Fruit fly (Drosophila melanogaster): ENCODE results near the gene CG17271.
A peak's percentile ranks its signal among the peaks of the same experiment; 100 is the strongest.

The CG17271 gene

dm6 chr3R:20829416-20830131 is 7.9 kb upstream of the CG17271 start (continued):
- no peak for TF ChIP-seq onecut (GFP tag; IDR thresholded peaks at IDR 0.05)
- TF ChIP-seq pfk (GFP tag; optimal IDR thresholded peaks at IDR 0.05), result no peak
- no peak for TF ChIP-seq bsh (GFP tag; optimal IDR thresholded peaks at IDR 0.05)
- no peak for TF ChIP-seq kah (GFP tag; optimal IDR thresholded peaks at IDR 0.05)
- TF ChIP-seq CG17359 (tag; optimal IDR thresholded peaks at IDR 0.05), result no peak
- TF ChIP-seq so (GFP tag; IDR thresholded peaks at IDR 0.05), result peak; percentile 41; the same call in 1 of the 3 replicates
- no peak for TF ChIP-seq Ets65A (GFP tag)
- TF ChIP-seq CG7357 (GFP tag; IDR thresholded peaks at IDR 0.05), result no peak
- TF ChIP-seq CG31224 (GFP tag; IDR thresholded peaks at IDR 0.05), result peak; percentile 36
- TF ChIP-seq Rfx (GFP tag; IDR thresholded peaks at IDR 0.05), result peak; percentile 78
- TF ChIP-seq ro (GFP tag; IDR thresholded peaks at IDR 0.05), result no peak
- TF ChIP-seq CG13123 (GFP tag; optimal IDR thresholded peaks at IDR 0.05), result no peak
- TF ChIP-seq zfh1 (GFP tag; IDR thresholded peaks at IDR 0.05), result 0 out of 3 replicates have a peak, but pooled peaks have one; percentile 14
- no peak for TF ChIP-seq gsb-n (tag; optimal IDR thresholded peaks at IDR 0.05)
- TF ChIP-seq Hr39 (optimal IDR thresholded peaks at IDR 0.05), result no peak
- TF ChIP-seq zen2 (GFP tag; IDR thresholded peaks at IDR 0.05; ENCODE audit: partially characterized antibody), result no peak
- no peak for TF ChIP-seq CG5953 (GFP tag; IDR thresholded peaks at IDR 0.05)
- TF ChIP-seq CG8765 (GFP tag; IDR thresholded peaks at IDR 0.05), result no peak
- TF ChIP-seq Aef1 (GFP tag; IDR thresholded peaks at IDR 0.05), result no peak
- TF ChIP-seq inv (GFP tag; IDR thresholded peaks at IDR 0.05; ENCODE audit: partially characterized antibody), result no peak
- TF ChIP-seq CG15011 (GFP tag; optimal IDR thresholded peaks at IDR 0.05), result no peak
- 0 out of 2 replicates have a peak, but pooled peaks have one; percentile 37 for TF ChIP-seq hbn (GFP tag; IDR thresholded peaks at IDR 0.05; ENCODE audit: partially characterized antibody)
- TF ChIP-seq CG17912 (GFP tag; optimal IDR thresholded peaks at IDR 0.05), result no peak
- peak; percentile 5; the same call in 1 of the 3 replicates for TF ChIP-seq CG6791 (GFP tag; IDR thresholded peaks at IDR 0.05; ENCODE audit: partially characterized antibody)
- no peak for TF ChIP-seq CG10654 (GFP tag; optimal IDR thresholded peaks at IDR 0.05)
- no peak for TF ChIP-seq Stat92E (GFP tag; optimal IDR thresholded peaks at IDR 0.05)
- no peak for TF ChIP-seq fd3F (GFP tag; optimal IDR thresholded peaks at IDR 0.05)
- TF ChIP-seq CG7745 (tag; optimal IDR thresholded peaks at IDR 0.05), result no peak
- peak; percentile 17; the same call in 1 of the 2 replicates for TF ChIP-seq peb (GFP tag; IDR thresholded peaks at IDR 0.05)
- no peak for TF ChIP-seq wor (GFP tag; IDR thresholded peaks at IDR 0.05)
- no peak for TF ChIP-seq CG10979 (tag; optimal IDR thresholded peaks at IDR 0.05)
- no peak for TF ChIP-seq yki (optimal IDR thresholded peaks at IDR 0.05)
- no peak for TF ChIP-seq CG15601 (tag; optimal IDR thresholded peaks at IDR 0.05)
- TF ChIP-seq B-H2 (GFP tag; optimal IDR thresholded peaks at IDR 0.05), result peak; percentile 60
- TF ChIP-seq dan (GFP tag; IDR thresholded peaks at IDR 0.05), result no peak
- TF ChIP-seq Ptx1 (GFP tag; IDR thresholded peaks at IDR 0.05), result 0 out of 2 replicates have a peak, but pooled peaks have one; percentile 13
- TF ChIP-seq Adf1 (GFP tag; IDR thresholded peaks at IDR 0.05), result peak; percentile 83
- TF ChIP-seq slp2 (GFP tag; optimal IDR thresholded peaks at IDR 0.05), result no peak
- peak; percentile 82 for TF ChIP-seq kni (GFP tag; optimal IDR thresholded peaks at IDR 0.05)
- peak in 1 of 2 experiments; percentile 21 for TF ChIP-seq crp (GFP tag; optimal IDR thresholded peaks at IDR 0.05)
- no peak for TF ChIP-seq shn (GFP tag; optimal IDR thresholded peaks at IDR 0.05)
- TF ChIP-seq CG2712 (tag; optimal IDR thresholded peaks at IDR 0.05), result peak; percentile 36
- no peak for TF ChIP-seq sima (GFP tag; optimal IDR thresholded peaks at IDR 0.05)
- TF ChIP-seq CG17568 (GFP tag; optimal IDR thresholded peaks at IDR 0.05), result no peak
- peak; percentile 20; the same call in 1 of the 2 replicates for TF ChIP-seq CG13287 (GFP tag; IDR thresholded peaks at IDR 0.05; ENCODE audit: partially characterized antibody)
- TF ChIP-seq Neu2 (GFP tag; optimal IDR thresholded peaks at IDR 0.05; ENCODE audit: borderline replicate concordance), result no peak
- no peak for TF ChIP-seq E2f2 (GFP tag; IDR thresholded peaks at IDR 0.05)
- TF ChIP-seq Dp (GFP tag; optimal IDR thresholded peaks at IDR 0.05), result no peak
- TF ChIP-seq dysf (GFP tag; IDR thresholded peaks at IDR 0.05), result peak; percentile 22; the same call in 2 of the 3 replicates
